Worm (Caenorhabditis elegans) whole organism, early embryonic: ENCODE measurements around the gene pax-2.

Experiments used
- F13C5.2 ChIP-seq: sonication (generic microtip); optimal IDR thresholded peaks from 2 replicates; lab custom pipeline; 2017; ENCODE audit warnings: mild to moderate bottlenecking, missing genetic modification characterization, inconsistent platforms, missing compliant biosample characterization
- aly-1 ChIP-seq: sonication (generic microtip); optimal IDR thresholded peaks from 2 replicates; lab custom pipeline; 2016; ENCODE audit warnings: missing genetic modification characterization, missing compliant biosample characterization
- ama-1 ChIP-seq: fragments of 150-350 bp; optimal IDR thresholded peaks from 2 replicates; lab custom pipeline; 2014
- flt-1 ChIP-seq: fragments of 200-800 bp; sonication (Bioruptor generic); IDR thresholded peaks from 2 replicates; pipeline ENCODE4 v1.3.6; 2022; ENCODE audit warnings: missing genetic modification characterization, missing compliant biosample characterization
- hmbx-1 ChIP-seq: sonication (generic microtip); optimal IDR thresholded peaks from 2 replicates; lab custom pipeline; 2016; ENCODE audit warnings: mild to moderate bottlenecking, missing genetic modification characterization, missing compliant biosample characterization
- hnd-1 ChIP-seq: sonication (generic microtip); optimal IDR thresholded peaks from 2 replicates; lab custom pipeline; 2016; ENCODE audit warnings: missing genetic modification characterization, missing compliant biosample characterization
- pes-1 ChIP-seq: fragments of 200-800 bp; sonication (Bioruptor generic); IDR thresholded peaks from 2 replicates; pipeline ENCODE4 v1.3.6; 2022; ENCODE audit warnings: missing genetic modification reagents, missing genetic modification characterization, missing compliant biosample characterization
- scrt-1 ChIP-seq: fragments of 200-800 bp; sonication (Bioruptor generic); IDR thresholded peaks from 2 replicates; pipeline ENCODE4 v1.3.6; 2022; ENCODE audit warnings: missing genetic modification characterization, missing compliant biosample characterization
- sea-1 ChIP-seq: fragments of 200-800 bp; sonication (Bioruptor generic); conservative IDR thresholded peaks from 2 replicates; pipeline ENCODE4 v1.3.6; 2022; ENCODE audit warnings: missing genetic modification characterization, missing compliant biosample characterization

DNA sequence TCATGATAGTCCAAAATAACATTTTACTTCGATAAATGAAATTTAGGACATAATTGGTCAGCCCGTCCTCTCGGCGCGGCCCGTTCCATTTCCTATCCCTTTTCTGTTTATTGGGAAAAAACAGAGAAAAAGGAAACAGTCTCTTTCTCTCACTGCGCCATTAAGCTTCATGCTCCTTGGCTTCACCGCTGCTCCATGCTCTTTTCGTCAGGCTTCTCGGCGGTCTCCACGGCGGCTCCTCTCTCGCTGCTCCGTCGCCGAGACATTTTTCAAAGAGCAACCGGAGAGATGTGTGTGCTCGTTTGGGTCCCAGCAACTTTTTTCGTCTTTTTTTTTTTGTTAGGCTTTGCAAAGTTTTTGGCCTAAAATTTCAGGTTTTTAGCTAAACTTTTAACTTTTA lies 6.7 kb upstream of the pax-2 start:
- TF ChIP-seq ama-1 (no peak), F13C5.2 (tag; lab: Kevin White, UChicago) (no peak), flt-1 (GFP tag; lab: Robert Waterston, UW) (no peak), sea-1 (GFP tag; lab: Robert Waterston, UW) (no peak), hnd-1 (tag; lab: Kevin White, UChicago) (no peak), scrt-1 (GFP tag; lab: Robert Waterston, UW) (no peak), aly-1 (tag; lab: Kevin White, UChicago) (no peak), hmbx-1 (no peak), pes-1 (GFP tag; lab: Robert Waterston, UW) (no peak)
